Worm (Caenorhabditis elegans) whole organism, midembryonic: ENCODE data around the gene Y46E12A.2.
A peak's percentile ranks its signal among the peaks of the same experiment; 100 is the strongest.

Experiments used
- T22C8.4 ChIP-seq: fragments of 200-800 bp; sonication (Bioruptor generic); IDR thresholded peaks from 2 replicates; pipeline ENCODE4 v1.3.6; 2022; ENCODE audit warnings: missing genetic modification characterization, missing compliant biosample characterization
- cog-1 ChIP-seq: sonication (generic microtip); optimal IDR thresholded peaks from 2 replicates; lab custom pipeline; 2016; ENCODE audit warnings: missing genetic modification characterization, missing compliant biosample characterization
- flt-1 ChIP-seq: fragments of 200-800 bp; sonication (Bioruptor generic); IDR thresholded peaks from 2 replicates; pipeline ENCODE4 v1.3.6; 2022; ENCODE audit warnings: missing genetic modification characterization, missing compliant biosample characterization
- klf-2 ChIP-seq: fragments of 200-800 bp; sonication (Bioruptor generic); conservative IDR thresholded peaks from 2 replicates; pipeline ENCODE4 v1.3.6; 2022; ENCODE audit warnings: missing genetic modification reagents, missing genetic modification characterization, missing compliant biosample characterization
- med-1 ChIP-seq: sonication (generic microtip); optimal IDR thresholded peaks from 2 replicates; lab custom pipeline; 2017; ENCODE audit warnings: missing genetic modification characterization, mild to moderate bottlenecking, missing compliant biosample characterization, antibody characterized with exemption, missing genetic modification reagents; ENCODE audit not compliant: insufficient read depth
- ref-1 ChIP-seq: fragments of 200-800 bp; sonication (Bioruptor generic); conservative IDR thresholded peaks from 2 replicates; pipeline ENCODE4 v1.3.6; 2022; ENCODE audit warnings: missing genetic modification reagents, missing genetic modification characterization, missing compliant biosample characterization
- tab-1 ChIP-seq: fragments of 200-800 bp; sonication (Bioruptor generic); IDR thresholded peaks from 2 replicates; pipeline ENCODE4 v1.3.6; 2022; ENCODE audit warnings: missing genetic modification characterization, missing compliant biosample characterization
- ztf-23 ChIP-seq: fragments of 200-800 bp; sonication (Bioruptor generic); IDR thresholded peaks from 2 replicates; pipeline ENCODE4 v1.3.6; 2022; ENCODE audit warnings: missing genetic modification reagents, missing genetic modification characterization, missing compliant biosample characterization
- ztf-29 ChIP-seq: fragments of 200-800 bp; sonication (Bioruptor generic); IDR thresholded peaks from 2 replicates; pipeline ENCODE4 v1.3.6; 2022; ENCODE audit warnings: missing genetic modification reagents, missing genetic modification characterization, missing compliant biosample characterization

Y46E12A.2 gene

DNA sequence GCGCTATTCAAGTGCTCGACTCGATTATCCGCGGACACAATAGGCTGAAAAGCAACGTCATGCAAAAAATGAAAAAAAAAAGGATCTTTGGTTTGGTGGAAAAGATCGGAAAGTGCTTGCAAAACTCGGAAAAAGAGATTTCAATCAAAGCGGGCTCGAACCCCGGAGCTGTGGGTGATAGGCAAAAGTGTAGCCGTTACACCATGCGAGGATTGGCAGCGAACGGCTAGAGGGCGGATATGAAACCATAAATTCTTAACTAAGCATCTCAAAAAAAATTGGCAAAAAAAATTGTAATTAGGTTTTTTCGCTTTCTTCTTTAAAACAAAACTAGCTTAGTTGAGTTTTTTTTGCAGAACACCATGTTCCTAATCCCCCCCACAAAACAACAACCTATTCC, 14.2 kb upstream of the Y46E12A.2 start:
- no peak for TF ChIP-seq ztf-29 (GFP tag; lab: Robert Waterston, UW)
- TF ChIP-seq med-1: no peak
- TF ChIP-seq ref-1 (GFP tag; lab: Robert Waterston, UW): no peak
- TF ChIP-seq cog-1: no peak
- TF ChIP-seq T22C8.4 (GFP tag; lab: Robert Waterston, UW): no peak
- no peak for TF ChIP-seq klf-2 (GFP tag; lab: Robert Waterston, UW)
- TF ChIP-seq flt-1: no peak
- no peak for TF ChIP-seq ztf-23 (GFP tag; lab: Robert Waterston, UW)
- TF ChIP-seq tab-1 (GFP tag; lab: Robert Waterston, UW): no peak

DNA sequence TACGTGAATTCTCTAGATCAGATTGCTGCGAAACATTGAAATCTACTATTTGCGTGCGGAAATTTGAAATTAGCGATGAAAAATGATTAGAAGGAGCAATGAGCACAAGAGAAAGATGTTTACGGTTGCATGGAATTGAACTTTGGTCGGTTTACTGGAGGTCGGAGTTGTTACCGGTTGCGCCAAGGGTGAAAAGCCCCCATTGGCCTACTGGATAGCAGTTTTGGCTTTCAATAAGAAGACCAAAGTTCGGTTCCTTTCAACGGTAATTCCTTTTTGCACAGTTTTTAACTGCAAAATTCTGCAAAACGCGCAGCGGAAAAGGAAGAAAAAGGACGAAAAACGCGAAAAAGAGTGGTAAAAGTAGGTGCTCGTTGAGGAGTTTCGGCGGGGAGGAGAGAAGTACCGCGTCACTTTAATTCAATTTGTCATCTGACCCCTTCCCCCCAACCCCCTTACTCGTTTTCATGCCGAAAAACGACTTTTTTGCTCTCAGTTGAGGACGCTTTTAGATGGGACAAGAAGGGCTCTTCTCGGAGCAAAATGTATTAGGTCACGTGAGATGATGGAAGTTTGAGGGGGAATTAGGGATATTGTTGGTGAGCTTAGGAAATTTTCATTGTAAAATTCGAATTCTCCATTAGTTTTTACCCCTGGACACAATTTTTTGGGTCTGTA, 13.1 kb upstream of the Y46E12A.2 start:
- TF ChIP-seq tab-1 (GFP tag; lab: Robert Waterston, UW) (no peak), klf-2 (GFP tag; lab: Robert Waterston, UW) (no peak), med-1 (no peak), T22C8.4 (GFP tag; lab: Robert Waterston, UW) (no peak), ztf-29 (GFP tag; lab: Robert Waterston, UW) (no peak), flt-1 (no peak), ref-1 (GFP tag; lab: Robert Waterston, UW) (no peak), cog-1 (no peak), ztf-23 (GFP tag; lab: Robert Waterston, UW) (no peak)

DNA sequence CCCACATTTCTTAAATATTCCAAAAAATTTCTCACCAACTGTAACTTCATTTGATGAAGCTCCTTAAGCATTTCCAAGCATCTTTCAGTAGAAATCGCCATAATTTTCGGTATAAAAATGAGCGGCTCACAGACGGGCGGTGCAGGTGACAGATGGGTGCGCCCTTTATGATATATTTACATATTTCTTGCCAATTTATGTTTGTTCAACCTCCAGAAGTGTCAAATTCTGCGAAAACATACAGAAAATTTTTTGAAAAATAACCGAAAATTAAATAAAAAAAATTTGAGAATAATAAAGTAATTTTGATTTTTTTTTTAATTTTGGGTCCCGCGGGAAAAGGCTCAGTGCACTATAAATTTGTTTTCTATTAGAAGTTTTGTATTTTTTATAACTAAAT, 3.9 kb upstream of the Y46E12A.2 start, which contains the start of gene Y46E12A.3:
Gene Y46E12A.3 (minus strand): TSS at position 101 of the 400 bp plus-strand sequence.
- TF ChIP-seq tab-1 (GFP tag; lab: Robert Waterston, UW) (no peak), ztf-29 (GFP tag; lab: Robert Waterston, UW) (no peak), cog-1 (no peak), flt-1 (no peak), klf-2 (GFP tag; lab: Robert Waterston, UW) (no peak), ztf-23 (GFP tag; lab: Robert Waterston, UW) (no peak), ref-1 (GFP tag; lab: Robert Waterston, UW) (no peak), T22C8.4 (GFP tag; lab: Robert Waterston, UW) (no peak)

DNA sequence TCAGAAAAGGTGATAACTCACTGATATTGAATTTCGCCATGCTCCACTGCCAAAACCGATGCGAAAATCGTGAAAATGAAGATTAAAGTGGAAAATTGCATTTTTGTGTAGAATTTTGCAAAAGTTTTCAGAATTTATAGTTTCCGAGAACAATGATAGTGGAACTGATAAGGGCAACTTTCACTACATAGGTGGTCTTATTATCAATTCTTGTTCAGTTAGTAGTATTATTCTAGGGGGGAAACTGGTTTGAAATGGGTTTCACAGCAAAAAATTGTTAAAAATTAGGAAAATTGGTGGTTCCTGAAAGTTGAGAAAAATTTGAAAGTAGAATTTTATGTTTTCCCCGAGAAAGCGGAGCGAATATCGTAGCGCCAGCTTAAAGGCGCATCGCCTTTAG, 581 bp upstream of the Y46E12A.2 start, which contains the start of gene Y46E12A.5:
Gene Y46E12A.5 (minus strand): TSS at position 101 of the 400 bp plus-strand sequence.
- no peak for TF ChIP-seq med-1
- no peak for TF ChIP-seq flt-1
- TF ChIP-seq cog-1: no peak
- no peak for TF ChIP-seq ref-1 (GFP tag; lab: Robert Waterston, UW)
- no peak for TF ChIP-seq klf-2 (GFP tag; lab: Robert Waterston, UW)
- TF ChIP-seq ztf-23 (GFP tag; lab: Robert Waterston, UW): no peak
- TF ChIP-seq tab-1 (GFP tag; lab: Robert Waterston, UW): no peak

DNA sequence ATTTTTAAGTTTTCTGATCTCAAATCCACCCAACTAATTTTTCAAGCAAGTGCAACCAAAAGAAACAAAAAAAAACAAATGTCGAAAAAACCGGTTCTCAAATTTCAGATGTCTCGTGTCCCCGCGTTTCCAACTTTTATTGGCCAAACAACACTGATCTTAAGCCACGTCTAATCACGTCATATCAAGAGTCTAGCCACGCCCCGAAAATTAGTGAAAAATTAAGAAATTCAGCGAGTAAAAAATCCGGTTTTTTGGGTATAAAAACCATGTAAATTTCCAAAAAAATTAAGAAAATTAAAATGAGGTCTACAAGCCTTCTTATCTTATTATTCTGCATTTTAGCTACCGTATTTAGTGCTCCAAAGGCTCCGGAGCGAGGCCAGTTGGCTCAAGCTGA, 4.5 kb downstream of the Y46E12A.2 start, which contains the start of gene cnc-6:
Gene cnc-6 (plus strand): TSS at position 301 of the 400 bp plus-strand sequence.
- TF ChIP-seq med-1: no peak
- no peak for TF ChIP-seq tab-1 (GFP tag; lab: Robert Waterston, UW)
- TF ChIP-seq klf-2 (GFP tag; lab: Robert Waterston, UW): no peak
- TF ChIP-seq cog-1: no peak
- TF ChIP-seq ref-1 (GFP tag; lab: Robert Waterston, UW): no peak
- no peak for TF ChIP-seq ztf-23 (GFP tag; lab: Robert Waterston, UW)
- no peak for TF ChIP-seq ztf-29 (GFP tag; lab: Robert Waterston, UW)
- no peak for TF ChIP-seq T22C8.4 (GFP tag; lab: Robert Waterston, UW)
- no peak for TF ChIP-seq flt-1

DNA sequence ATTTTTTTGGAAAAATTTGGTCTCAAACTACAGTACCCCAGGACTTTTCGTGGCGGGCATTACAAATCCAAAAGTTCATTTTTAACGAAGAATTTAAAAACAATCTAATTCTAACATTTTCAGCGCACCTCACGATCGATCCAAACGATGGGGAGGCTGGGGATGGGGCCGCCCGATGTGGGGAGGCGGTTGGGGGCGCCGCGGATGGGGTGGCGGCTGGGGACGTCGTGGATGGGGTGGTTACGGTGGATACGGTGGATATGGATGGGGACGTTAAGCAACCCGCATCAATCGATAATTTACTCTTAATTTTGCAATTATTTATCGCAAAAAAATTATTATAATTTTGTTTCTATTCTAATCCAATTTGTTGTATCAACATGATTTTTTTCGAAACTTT, 5.7 kb downstream of the Y46E12A.2 start:
- no peak for TF ChIP-seq med-1

DNA sequence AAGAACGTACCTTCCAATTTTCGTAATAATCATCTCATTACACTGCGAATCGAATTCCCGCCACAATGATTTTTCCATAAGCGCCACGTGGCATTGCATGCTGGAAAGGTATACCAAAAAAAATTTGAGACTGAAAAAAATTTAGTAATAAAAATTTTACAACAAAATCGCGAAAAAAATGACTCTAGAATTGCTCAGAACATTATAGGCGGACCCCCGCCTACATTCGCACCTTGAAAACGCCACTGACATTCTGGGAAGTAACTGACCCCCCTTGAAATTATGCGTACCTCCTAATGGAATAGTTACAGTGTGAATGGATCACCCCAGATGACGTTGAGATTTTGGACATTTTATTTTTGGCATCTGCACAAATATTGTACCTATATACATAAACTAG, 11.3 kb downstream of the Y46E12A.2 start, which contains the start of gene tbx-43:
Gene tbx-43 (minus strand): TSS at position 101 of the 400 bp plus-strand sequence.
- no peak for TF ChIP-seq cog-1
- TF ChIP-seq klf-2 (GFP tag; lab: Robert Waterston, UW): no peak
- TF ChIP-seq tab-1 (GFP tag; lab: Robert Waterston, UW): no peak
- TF ChIP-seq med-1: no peak
- TF ChIP-seq flt-1: no peak
- TF ChIP-seq T22C8.4 (GFP tag; lab: Robert Waterston, UW): no peak
- TF ChIP-seq ztf-29 (GFP tag; lab: Robert Waterston, UW): no peak
- no peak for TF ChIP-seq ref-1 (GFP tag; lab: Robert Waterston, UW)
- TF ChIP-seq ztf-23 (GFP tag; lab: Robert Waterston, UW): no peak

DNA sequence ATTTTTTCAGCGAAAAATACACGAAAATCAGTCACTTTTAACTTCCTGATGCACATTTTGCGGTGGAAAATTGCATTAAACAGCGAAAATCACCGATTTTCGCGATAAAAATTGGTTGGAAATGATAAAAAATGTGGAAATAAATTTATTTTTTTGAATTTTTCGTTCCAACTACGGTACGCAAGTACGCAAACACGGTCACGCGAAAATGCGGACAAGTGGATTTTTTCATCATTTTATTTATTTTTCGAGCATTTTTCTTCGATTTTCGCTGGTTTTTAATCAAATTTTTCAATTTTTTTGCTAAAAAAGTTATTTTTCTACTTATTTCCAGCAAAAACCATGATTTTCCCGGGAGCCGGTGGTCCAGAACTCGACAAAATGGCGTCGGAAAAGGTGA, 18.7 kb downstream of the Y46E12A.2 start, which contains the start of gene Y39A3CL.3:
Gene Y39A3CL.3 (plus strand): TSS at position 335 of the 400 bp plus-strand sequence.
- TF ChIP-seq ref-1 (GFP tag; lab: Robert Waterston, UW) (no peak), cog-1 (no peak), flt-1 (no peak), tab-1 (GFP tag; lab: Robert Waterston, UW) (no peak), med-1 (no peak), ztf-23 (GFP tag; lab: Robert Waterston, UW) (no peak), ztf-29 (GFP tag; lab: Robert Waterston, UW) (no peak), klf-2 (GFP tag; lab: Robert Waterston, UW) (no peak), T22C8.4 (GFP tag; lab: Robert Waterston, UW) (no peak)

DNA sequence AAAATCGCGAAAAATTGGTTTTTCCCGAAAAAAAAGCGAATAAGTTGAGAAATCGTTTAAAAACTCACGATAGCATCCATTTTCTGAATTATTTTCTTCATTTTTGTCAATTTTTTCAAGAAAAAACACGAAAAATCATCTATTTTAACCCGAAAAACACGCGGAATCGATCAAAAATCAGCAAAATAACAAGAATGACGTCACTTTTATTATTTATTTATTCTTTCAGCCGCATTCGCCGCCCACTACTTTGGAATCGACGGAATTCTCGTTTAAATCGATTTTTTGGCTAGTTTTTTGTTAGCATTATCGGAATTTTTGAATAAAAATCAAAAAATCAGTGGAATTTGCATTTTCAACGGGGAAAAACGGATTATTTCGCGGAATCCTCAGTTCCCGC, 19.2 kb downstream of the Y46E12A.2 start, which contains the start of gene Y39A3CL.4:
Gene Y39A3CL.4 (minus strand): TSS at position 101 of the 400 bp plus-strand sequence.
- TF ChIP-seq med-1 (no peak), flt-1 (no peak), klf-2 (GFP tag; lab: Robert Waterston, UW) (no peak)

DNA sequence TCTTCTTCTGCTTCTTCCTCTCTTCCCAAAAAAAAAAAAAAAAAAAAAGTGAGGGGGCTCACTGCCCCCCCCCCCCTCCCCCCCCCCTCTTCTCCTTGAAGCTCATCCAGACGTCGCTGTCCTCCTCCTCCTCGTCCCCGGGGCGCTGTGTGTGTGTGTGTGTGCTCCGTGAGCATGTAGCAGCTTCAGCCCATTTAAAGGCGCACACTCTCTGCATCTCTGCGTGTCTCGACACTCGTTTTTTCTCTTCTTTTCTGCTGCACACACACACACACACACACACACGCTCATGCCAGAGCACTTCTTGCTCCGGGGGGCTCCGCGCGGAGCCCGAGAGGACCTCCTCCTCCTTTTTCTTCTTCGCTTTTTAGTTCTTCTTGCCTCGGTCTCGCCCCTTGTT, 27.0 kb downstream of the Y46E12A.2 start:
- TF ChIP-seq ztf-23 (GFP tag; lab: Robert Waterston, UW) (peak; percentile 58; the same call in 1 of the 2 replicates), T22C8.4 (GFP tag; lab: Robert Waterston, UW) (no peak), ztf-29 (GFP tag; lab: Robert Waterston, UW) (no peak)
